Worm (Caenorhabditis elegans) whole organism, young adult: ENCODE results near the gene C50F4.16.

ENCODE experiments used
- C06A6.2 ChIP-seq: fragments of 200-800 bp; sonication (Bioruptor generic); conservative IDR thresholded peaks from 2 replicates; pipeline ENCODE4 v1.3.6; 2022; ENCODE audit warnings: missing genetic modification characterization, missing compliant biosample characterization
- C17E4.6 ChIP-seq: fragments of 200-800 bp; sonication (Bioruptor generic); IDR thresholded peaks from 2 replicates; pipeline ENCODE4 v1.3.6; 2022; ENCODE audit warnings: missing genetic modification reagents, missing genetic modification characterization, missing compliant biosample characterization
- F10E7.11 ChIP-seq: sonication (generic microtip); optimal IDR thresholded peaks from 2 replicates; lab custom pipeline; 2017; ENCODE audit warnings: mild to moderate bottlenecking, missing genetic modification characterization, moderate library complexity, missing compliant biosample characterization
- F22D6.2 ChIP-seq: sonication (generic microtip); optimal IDR thresholded peaks from 2 replicates; lab custom pipeline; 2016; ENCODE audit warnings: mild to moderate bottlenecking, missing genetic modification characterization, missing compliant biosample characterization
- F23B12.7 ChIP-seq: sonication (generic microtip); optimal IDR thresholded peaks from 2 replicates; lab custom pipeline; 2017; ENCODE audit warnings: missing genetic modification characterization, mild to moderate bottlenecking, missing compliant biosample characterization, antibody characterized with exemption, moderate library complexity; ENCODE audit not compliant: insufficient read depth
- F52B5.7 ChIP-seq: sonication (generic microtip); optimal IDR thresholded peaks from 2 replicates; lab custom pipeline; 2016; ENCODE audit warnings: mild to moderate bottlenecking, missing genetic modification characterization, missing compliant biosample characterization
- F57A8.1 ChIP-seq: fragments of 200-800 bp; sonication (Bioruptor generic); optimal IDR thresholded peaks from 2 replicates; lab custom pipeline; 2018; ENCODE audit warnings: mild to moderate bottlenecking, missing genetic modification characterization, moderate library complexity, missing compliant biosample characterization
- F57C9.4 ChIP-seq: sonication (generic microtip); optimal IDR thresholded peaks from 2 replicates; lab custom pipeline; 2017; ENCODE audit warnings: mild to moderate bottlenecking, missing genetic modification characterization, missing compliant biosample characterization
- K11D2.4 ChIP-seq: fragments of 200-800 bp; sonication (Bioruptor generic); IDR thresholded peaks from 2 replicates; pipeline ENCODE4 v1.3.6; 2022; ENCODE audit warnings: missing genetic modification reagents, missing genetic modification characterization, missing compliant biosample characterization
- Y67H2A.10 ChIP-seq: fragments of 200-800 bp; sonication (Bioruptor generic); conservative IDR thresholded peaks from 2 replicates; pipeline ENCODE4 v1.3.6; 2022; ENCODE audit warnings: missing genetic modification reagents, missing genetic modification characterization, missing compliant biosample characterization
- Y95B8A.8 ChIP-seq: fragments of 200-800 bp; sonication (Bioruptor generic); IDR thresholded peaks from 2 replicates; pipeline ENCODE4 v1.3.6; 2022; ENCODE audit warnings: missing genetic modification reagents, missing genetic modification characterization, missing compliant biosample characterization
- ZK185.1 ChIP-seq: sonication (generic microtip); optimal IDR thresholded peaks from 2 replicates; lab custom pipeline; 2016; ENCODE audit warnings: mild to moderate bottlenecking, missing genetic modification characterization, missing compliant biosample characterization; ENCODE audit not compliant: poor library complexity, severe bottlenecking
- akir-1 ChIP-seq: fragments of 200-800 bp; sonication (Bioruptor generic); optimal IDR thresholded peaks from 2 replicates; lab custom pipeline; 2018; ENCODE audit warnings: mild to moderate bottlenecking, missing genetic modification characterization, moderate library complexity, missing compliant biosample characterization
- ama-1 ChIP-seq, 3 experiments: fragments of 150-350 bp in 1 of 3; sonication (generic microtip) in 2 of 3; optimal IDR thresholded peaks; 2 replicates each; lab custom pipeline; 2014 to 2018; ENCODE audit warnings: missing biosample characterization in 2 of 3, missing genetic modification characterization in 2 of 3, missing genetic modification reagents in 2 of 3
- attf-6 ChIP-seq: fragments of 200-800 bp; sonication (Bioruptor generic); IDR thresholded peaks from 2 replicates; pipeline ENCODE4 v1.3.6; 2022; ENCODE audit warnings: missing genetic modification reagents, missing genetic modification characterization, missing compliant biosample characterization
- bed-2 ChIP-seq: fragments of 200-800 bp; sonication (Bioruptor generic); IDR thresholded peaks from 2 replicates; pipeline ENCODE4 v1.3.6; 2022; ENCODE audit warnings: missing genetic modification reagents, missing genetic modification characterization, missing compliant biosample characterization
- cebp-1 ChIP-seq, 2 experiments: fragments of 200-800 bp in 1 of 2; sonication (Bioruptor generic) in 1 of 2; sonication (generic microtip) in 1 of 2; IDR thresholded peaks in 1 of 2; optimal IDR thresholded peaks in 1 of 2; 2 replicates each; pipeline versions ENCODE4 v1.3.6 to Lab custom; 2017 to 2022; ENCODE audit warnings: missing compliant biosample characterization in 2 of 2, missing genetic modification characterization in 2 of 2, mild to moderate bottlenecking in 1 of 2, missing genetic modification reagents in 1 of 2, moderate library complexity in 1 of 2
- ceh-58 ChIP-seq: fragments of 200-800 bp; sonication (Bioruptor generic); IDR thresholded peaks from 2 replicates; pipeline ENCODE4 v1.3.6; 2022; ENCODE audit warnings: missing genetic modification characterization, missing compliant biosample characterization
- dox-1 ChIP-seq: fragments of 200-800 bp; sonication (Bioruptor generic); IDR thresholded peaks from 2 replicates; pipeline ENCODE4 v1.3.6; 2022; ENCODE audit warnings: missing genetic modification reagents, missing genetic modification characterization, missing compliant biosample characterization
- dpff-1 ChIP-seq: sonication (generic microtip); optimal IDR thresholded peaks from 2 replicates; lab custom pipeline; 2017; ENCODE audit warnings: mild to moderate bottlenecking, missing genetic modification characterization, missing compliant biosample characterization
- dpl-1 ChIP-seq: fragments of 150-350 bp; optimal IDR thresholded peaks from 2 replicates; lab custom pipeline; 2014; ENCODE audit warnings: missing biosample characterization, missing genetic modification reagents, missing genetic modification characterization
- efl-1 ChIP-seq: fragments of 150-350 bp; optimal IDR thresholded peaks from 2 replicates; lab custom pipeline; 2014; ENCODE audit warnings: missing biosample characterization, missing genetic modification reagents, missing genetic modification characterization
- egl-44 ChIP-seq: fragments of 200-800 bp; sonication (Bioruptor generic); IDR thresholded peaks from 2 replicates; pipeline ENCODE4 v1.3.6; 2022; ENCODE audit warnings: missing genetic modification reagents, missing genetic modification characterization, missing compliant biosample characterization
- ets-4 ChIP-seq: fragments of 200-800 bp; sonication (Bioruptor generic); optimal IDR thresholded peaks from 2 replicates; lab custom pipeline; 2018; ENCODE audit warnings: mild to moderate bottlenecking, missing genetic modification characterization, missing compliant biosample characterization
- hlh-26 ChIP-seq: fragments of 200-800 bp; sonication (Bioruptor generic); conservative IDR thresholded peaks from 2 replicates; pipeline ENCODE4 v1.3.6; 2022; ENCODE audit warnings: missing genetic modification reagents, missing genetic modification characterization, missing compliant biosample characterization
- hsf-1 ChIP-seq: fragments of 200-800 bp; sonication (Bioruptor generic); IDR thresholded peaks from 2 replicates; pipeline ENCODE4 v1.3.6; 2022; ENCODE audit warnings: missing genetic modification reagents, missing genetic modification characterization, missing compliant biosample characterization
- lag-1 ChIP-seq: fragments of 200-800 bp; sonication (Bioruptor generic); IDR thresholded peaks from 2 replicates; pipeline ENCODE4 v1.3.6; 2022; ENCODE audit warnings: missing genetic modification reagents, missing genetic modification characterization, missing compliant biosample characterization
- lin-26 ChIP-seq: fragments of 200-800 bp; sonication (Bioruptor generic); IDR thresholded peaks from 2 replicates; pipeline ENCODE4 v1.3.6; 2022; ENCODE audit warnings: missing genetic modification reagents, missing genetic modification characterization, missing compliant biosample characterization
- lin-35 ChIP-seq, 3 experiments: fragments of 150-350 bp in 2 of 3; sonication (generic microtip) in 1 of 3; optimal IDR thresholded peaks; 2 replicates each; lab custom pipeline; 2014 to 2018; ENCODE audit warnings: missing biosample characterization in 3 of 3, missing genetic modification characterization in 3 of 3, missing genetic modification reagents in 3 of 3
- lsl-1 ChIP-seq: fragments of 200-800 bp; sonication (Bioruptor generic); optimal IDR thresholded peaks from 2 replicates; lab custom pipeline; 2018; ENCODE audit warnings: mild to moderate bottlenecking, missing genetic modification characterization, moderate library complexity, missing compliant biosample characterization
- madf-10 ChIP-seq: sonication (generic microtip); optimal IDR thresholded peaks from 2 replicates; lab custom pipeline; 2016; ENCODE audit warnings: mild to moderate bottlenecking, missing genetic modification characterization, missing compliant biosample characterization
- madf-3 ChIP-seq: fragments of 200-800 bp; sonication (Bioruptor generic); IDR thresholded peaks from 2 replicates; pipeline ENCODE4 v1.3.6; 2022; ENCODE audit warnings: missing genetic modification reagents, missing genetic modification characterization, missing compliant biosample characterization
- mcd-1 ChIP-seq: fragments of 200-800 bp; sonication (Bioruptor generic); IDR thresholded peaks from 2 replicates; pipeline ENCODE4 v1.3.6; 2022; ENCODE audit warnings: missing genetic modification reagents, missing genetic modification characterization, missing compliant biosample characterization
- mel-28 ChIP-seq: sonication (generic microtip); optimal IDR thresholded peaks from 2 replicates; lab custom pipeline; 2016; ENCODE audit warnings: borderline replicate concordance, mild to moderate bottlenecking, missing genetic modification characterization, missing compliant biosample characterization
- nhr-120 ChIP-seq: fragments of 200-800 bp; sonication (Bioruptor generic); IDR thresholded peaks from 2 replicates; pipeline ENCODE4 v1.3.6; 2022; ENCODE audit warnings: missing genetic modification characterization, missing compliant biosample characterization
- nhr-80 ChIP-seq: sonication (generic microtip); optimal IDR thresholded peaks from 2 replicates; lab custom pipeline; 2016; ENCODE audit warnings: missing genetic modification characterization, missing compliant biosample characterization
- repo-1 ChIP-seq: sonication (generic microtip); optimal IDR thresholded peaks from 2 replicates; lab custom pipeline; 2017; ENCODE audit warnings: mild to moderate bottlenecking, missing genetic modification characterization, missing compliant biosample characterization
- snpc-1.3 ChIP-seq: sonication (generic microtip); optimal IDR thresholded peaks from 2 replicates; lab custom pipeline; 2017; ENCODE audit warnings: missing genetic modification characterization, mild to moderate bottlenecking, missing compliant biosample characterization, antibody characterized with exemption, moderate library complexity, missing genotype, missing genetic modification reagents; ENCODE audit not compliant: insufficient read depth
- tbp1 ChIP-seq: fragments of 200-800 bp; sonication (Bioruptor generic); optimal IDR thresholded peaks from 2 replicates; lab custom pipeline; 2018; ENCODE audit warnings: mild to moderate bottlenecking, missing genetic modification characterization, missing compliant biosample characterization
- unc-62 ChIP-seq: fragments of 150-350 bp; optimal IDR thresholded peaks from 2 replicates; lab custom pipeline; 2014; ENCODE audit warnings: missing biosample characterization, missing genetic modification reagents, missing genetic modification characterization
- zfh-2 ChIP-seq: fragments of 200-800 bp; sonication (Bioruptor generic); conservative IDR thresholded peaks from 2 replicates; pipeline ENCODE4 v1.3.6; 2022; ENCODE audit warnings: missing genetic modification reagents, missing genetic modification characterization, missing compliant biosample characterization
- ztf-22 ChIP-seq: fragments of 200-800 bp; sonication (Bioruptor generic); optimal IDR thresholded peaks from 2 replicates; lab custom pipeline; 2018; ENCODE audit warnings: mild to moderate bottlenecking, missing genetic modification characterization, moderate library complexity, missing compliant biosample characterization
- ztf-6 ChIP-seq: fragments of 200-800 bp; sonication (Bioruptor generic); IDR thresholded peaks from 2 replicates; pipeline ENCODE4 v1.3.6; 2022; ENCODE audit warnings: missing genetic modification reagents, missing genetic modification characterization, missing compliant biosample characterization

C50F4.16 gene

DNA sequence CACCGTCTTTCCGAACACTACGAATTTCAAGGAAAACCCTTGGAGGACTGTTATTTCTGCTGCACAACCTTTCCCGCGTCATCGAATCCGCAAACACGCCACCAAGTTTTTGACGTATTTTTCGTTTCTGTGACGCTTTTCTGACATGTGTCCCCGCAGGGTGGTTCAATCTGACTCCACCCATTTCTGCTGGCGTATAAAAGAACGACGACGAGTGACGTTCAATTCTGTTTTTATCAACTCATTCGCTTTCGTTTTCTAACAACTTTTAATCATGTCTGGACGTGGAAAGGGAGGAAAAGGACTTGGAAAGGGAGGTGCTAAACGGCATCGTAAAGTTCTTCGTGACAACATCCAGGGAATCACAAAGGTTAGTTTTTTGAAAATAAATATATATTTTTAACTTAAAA is 5.5 kb upstream of the C50F4.16 start, which contains the start of gene his-37 (continued):
- TF ChIP-seq ama-1 (optimal IDR thresholded peaks at IDR 0.05; lab: Kevin White, UChicago) (peak; percentile 70), ama-1 (GFP tag; optimal IDR thresholded peaks at IDR 0.05; lab: Kevin White, UChicago) (no peak), lsl-1 (GFP tag; lab: Kevin White, UChicago) (peak; percentile 2), nhr-80 (tag; lab: Kevin White, UChicago) (peak; percentile 99), unc-62 (GFP tag; lab: Kevin White, UChicago) (peak; percentile 88), ztf-22 (GFP tag; lab: Kevin White, UChicago) (peak; percentile 94), hsf-1 (GFP tag; lab: Robert Waterston, UW) (no peak), egl-44 (GFP tag; lab: Robert Waterston, UW) (peak; percentile 96), ets-4 (GFP tag; lab: Kevin White, UChicago) (peak; percentile 98), ztf-6 (GFP tag; lab: Robert Waterston, UW) (peak; percentile 93), nhr-120 (GFP tag; lab: Robert Waterston, UW) (0 out of 2 replicates have a peak, but pooled peaks have one; percentile 57), F23B12.7 (tag; lab: Kevin White, UChicago) (peak; percentile 94), F57A8.1 (GFP tag; lab: Kevin White, UChicago) (no peak), Y95B8A.8 (0 out of 2 replicates have a peak, but pooled peaks have one; percentile 48), lag-1 (GFP tag; lab: Robert Waterston, UW) (no peak), akir-1 (GFP tag; lab: Kevin White, UChicago) (peak; percentile 33), C06A6.2 (GFP tag; lab: Robert Waterston, UW) (peak; percentile 96), attf-6 (GFP tag; lab: Robert Waterston, UW) (no peak), mel-28 (no peak), F52B5.7 (tag; lab: Kevin White, UChicago) (no peak), efl-1 (GFP tag; lab: Kevin White, UChicago) (peak; percentile 38), dox-1 (GFP tag; lab: Robert Waterston, UW) (peak; percentile 98), ceh-58 (GFP tag; lab: Robert Waterston, UW) (no peak), dpl-1 (GFP tag; lab: Kevin White, UChicago) (peak; percentile 50), mcd-1 (GFP tag; lab: Robert Waterston, UW) (peak; percentile 93)

DNA sequence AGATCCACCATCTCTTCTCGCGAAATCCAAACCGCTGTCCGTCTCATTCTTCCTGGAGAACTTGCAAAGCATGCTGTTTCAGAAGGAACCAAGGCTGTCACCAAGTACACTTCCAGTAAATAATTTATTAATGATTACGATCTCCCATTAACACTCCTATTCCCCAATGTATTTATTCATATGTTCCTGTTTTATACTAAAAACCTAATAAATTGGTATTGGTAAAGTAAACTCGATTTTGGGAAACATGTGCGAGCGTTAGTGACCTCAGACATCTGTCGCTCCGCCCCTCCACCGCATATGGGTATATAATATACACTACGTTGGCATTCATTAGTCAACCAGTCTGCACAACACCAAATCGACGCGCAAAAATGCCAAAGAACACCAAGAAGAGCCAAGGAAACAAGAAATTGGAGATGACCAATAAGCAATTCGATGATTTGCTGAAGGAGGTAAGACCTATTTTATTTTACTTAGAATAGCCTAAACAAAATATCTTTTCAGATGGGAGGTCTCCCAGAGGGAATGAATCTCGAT is 4.7 kb upstream of the C50F4.16 start, which contains the start of gene C50F4.6:
C50F4.6 (plus strand) TSS at position 51 of the 540 bp plus-strand sequence.
- TF ChIP-seq madf-10 (no peak), lin-26 (0 out of 2 replicates have a peak, but pooled peaks have one; percentile 21), F57C9.4 (tag; lab: Kevin White, UChicago) (no peak), repo-1 (tag; lab: Kevin White, UChicago) (peak; percentile 20)

DNA sequence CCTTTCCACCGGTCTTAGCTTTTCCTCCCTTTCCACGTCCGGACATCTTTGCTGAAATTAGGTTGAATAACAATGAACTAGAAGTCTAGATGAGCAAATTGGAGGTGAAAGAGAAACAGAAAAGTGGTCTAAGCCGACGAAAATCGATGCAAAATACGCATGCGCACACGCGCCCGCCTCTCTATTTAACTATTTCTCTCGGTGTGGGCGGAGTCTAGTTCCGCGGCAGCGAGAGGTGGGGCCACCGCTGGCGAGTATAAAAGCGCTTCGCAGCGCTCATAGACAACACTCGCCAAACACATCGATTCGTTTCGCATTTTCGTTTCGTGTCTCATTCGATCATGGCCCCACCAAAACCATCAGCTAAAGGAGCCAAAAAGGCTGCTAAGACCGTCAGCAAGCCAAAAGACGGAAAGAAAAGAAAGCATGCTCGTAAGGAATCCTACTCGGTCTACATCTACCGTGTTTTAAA is 3.9 kb upstream of the C50F4.16 start, which contains the start of the genes his-35 and his-41:
his-35 (minus strand) TSS at position 51 of the 472 bp plus-strand sequence.
his-41 (plus strand) TSS at position 299 of the 472 bp plus-strand sequence.
- TF ChIP-seq dpff-1 (no peak), K11D2.4 (no peak), tbp1 (GFP tag; lab: Kevin White, UChicago) (peak; percentile 27), snpc-1.3 (tag; lab: Kevin White, UChicago) (no peak), Y67H2A.10 (no peak), ceh-58 (GFP tag; lab: Robert Waterston, UW) (no peak), akir-1 (GFP tag; lab: Kevin White, UChicago) (no peak), F52B5.7 (tag; lab: Kevin White, UChicago) (peak; percentile 7), hlh-26 (GFP tag; lab: Robert Waterston, UW) (no peak), C17E4.6 (GFP tag; lab: Robert Waterston, UW) (no peak), F22D6.2 (tag; lab: Kevin White, UChicago) (no peak), madf-3 (GFP tag; lab: Robert Waterston, UW) (no peak), ZK185.1 (tag; lab: Kevin White, UChicago) (peak; percentile 22), cebp-1 (GFP tag; IDR thresholded peaks at IDR 0.05; lab: Robert Waterston, UW) (no peak), cebp-1 (tag; optimal IDR thresholded peaks at IDR 0.05; lab: Kevin White, UChicago) (peak; percentile 54), efl-1 (GFP tag; lab: Kevin White, UChicago) (no peak), F10E7.11 (no peak), zfh-2 (GFP tag; lab: Robert Waterston, UW) (peak; percentile 75), nhr-80 (tag; lab: Kevin White, UChicago) (peak; percentile 32), lin-35 (GFP tag; optimal IDR thresholded peaks at IDR 0.05; lab: Kevin White, UChicago) (no peak), bed-2 (GFP tag; lab: Robert Waterston, UW) (no peak), egl-44 (GFP tag; lab: Robert Waterston, UW) (peak; percentile 24; the same call in 1 of the 2 replicates), ets-4 (GFP tag; lab: Kevin White, UChicago) (no peak)
